Worm (Caenorhabditis elegans) whole organism, young adult: Measurements from ENCODE around the gene F07F6.8.

Source experiments
- F23B12.7 ChIP-seq: sonication (generic microtip); optimal IDR thresholded peaks from 2 replicates; lab custom pipeline; 2017; ENCODE audit warnings: missing genetic modification characterization, mild to moderate bottlenecking, missing compliant biosample characterization, antibody characterized with exemption, moderate library complexity; ENCODE audit not compliant: insufficient read depth
- F55B11.4 ChIP-seq: sonication (generic microtip); optimal IDR thresholded peaks from 2 replicates; lab custom pipeline; 2016; ENCODE audit warnings: missing compliant biosample characterization, missing genetic modification characterization, borderline replicate concordance; ENCODE audit not compliant: insufficient read depth
- atf-7 ChIP-seq: sonication (generic microtip); optimal IDR thresholded peaks from 2 replicates; lab custom pipeline; 2017; ENCODE audit warnings: mild to moderate bottlenecking, missing genetic modification characterization, missing compliant biosample characterization
- bed-1 ChIP-seq: fragments of 200-800 bp; sonication (Bioruptor generic); IDR thresholded peaks from 2 replicates; pipeline ENCODE4 v1.3.6; 2022; ENCODE audit warnings: missing genetic modification reagents, missing genetic modification characterization, missing compliant biosample characterization
- bed-2 ChIP-seq: fragments of 200-800 bp; sonication (Bioruptor generic); IDR thresholded peaks from 2 replicates; pipeline ENCODE4 v1.3.6; 2022; ENCODE audit warnings: missing genetic modification reagents, missing genetic modification characterization, missing compliant biosample characterization
- let-607 ChIP-seq, 2 experiments: fragments of 200-800 bp in 1 of 2; sonication (Bioruptor generic) in 1 of 2; sonication (generic microtip) in 1 of 2; optimal IDR thresholded peaks; 2 replicates each; lab custom pipeline; 2016 to 2018; ENCODE audit warnings: mild to moderate bottlenecking in 2 of 2, missing compliant biosample characterization in 2 of 2, missing genetic modification characterization in 2 of 2, moderate library complexity in 2 of 2, missing genotype in 1 of 2
- lir-1 ChIP-seq: fragments of 200-800 bp; sonication (Bioruptor generic); conservative IDR thresholded peaks from 2 replicates; pipeline ENCODE4 v1.3.6; 2022; ENCODE audit warnings: missing genetic modification reagents, missing genetic modification characterization, missing compliant biosample characterization
- nfya-1 ChIP-seq: sonication (generic microtip); optimal IDR thresholded peaks from 2 replicates; lab custom pipeline; 2017; ENCODE audit warnings: antibody characterized with exemption, missing compliant biosample characterization, missing genetic modification characterization, borderline replicate concordance; ENCODE audit not compliant: insufficient read depth
- unc-130 ChIP-seq: sonication (generic microtip); optimal IDR thresholded peaks from 2 replicates; lab custom pipeline; 2016; ENCODE audit warnings: missing genetic modification reagents, missing genetic modification characterization, missing compliant biosample characterization
- ztf-25 ChIP-seq: fragments of 200-800 bp; sonication (Bioruptor generic); IDR thresholded peaks from 2 replicates; pipeline ENCODE4 v1.3.6; 2022; ENCODE audit warnings: missing genetic modification reagents, missing genetic modification characterization, missing compliant biosample characterization

- TF ChIP-seq F55B11.4 (no peak), ztf-25 (GFP tag; lab: Robert Waterston, UW) (no peak), unc-130 (GFP tag; lab: Kevin White, UChicago) (no peak), atf-7 (tag; lab: Kevin White, UChicago) (no peak), bed-1 (GFP tag; lab: Robert Waterston, UW) (no peak), nfya-1 (tag; lab: Kevin White, UChicago) (no peak), lir-1 (no peak), F23B12.7 (tag; lab: Kevin White, UChicago) (no peak), bed-2 (no peak), let-607 (tag; optimal IDR thresholded peaks at IDR 0.05; lab: Kevin White, UChicago) (no peak)
Measured at ce11 chrII:5418317-5418716, 7.2 kb downstream of the F07F6.8 start.
